Worm (Caenorhabditis elegans) whole organism, L2 larva: ENCODE results near the gene drl-1.

Source experiments
- F13H6.1 ChIP-seq: sonication (generic microtip); optimal IDR thresholded peaks from 2 replicates; lab custom pipeline; 2016; ENCODE audit warnings: missing genetic modification characterization, missing compliant biosample characterization
- Y55F3AM.14 ChIP-seq: fragments of 200-800 bp; sonication (Bioruptor generic); optimal IDR thresholded peaks from 2 replicates; lab custom pipeline; 2018; ENCODE audit warnings: mild to moderate bottlenecking, missing genetic modification characterization, missing compliant biosample characterization
- blmp-1 ChIP-seq: sonication (generic microtip); optimal IDR thresholded peaks from 2 replicates; lab custom pipeline; 2017; ENCODE audit warnings: missing genetic modification characterization, mild to moderate bottlenecking, missing compliant biosample characterization, antibody characterized with exemption, moderate library complexity; ENCODE audit not compliant: insufficient read depth
- egl-27 ChIP-seq: sonication (generic microtip); optimal IDR thresholded peaks from 3 replicates; lab custom pipeline; 2017; ENCODE audit warnings: missing biosample characterization, missing genetic modification reagents, missing genetic modification characterization
- elt-3 ChIP-seq: sonication (generic microtip); optimal IDR thresholded peaks from 2 replicates; lab custom pipeline; 2017; ENCODE audit warnings: missing biosample characterization, missing genetic modification characterization
- lin-11 ChIP-seq: fragments of 150-350 bp; sonication (generic microtip); optimal IDR thresholded peaks from 2 replicates; lab custom pipeline; 2014; ENCODE audit warnings: missing biosample characterization, missing genetic modification characterization, inconsistent platforms, mixed read lengths
- lin-39 ChIP-seq: fragments of 150-350 bp; optimal IDR thresholded peaks from 2 replicates; lab custom pipeline; 2014; ENCODE audit warnings: missing biosample characterization, missing genetic modification reagents, missing genetic modification characterization
- lsy-2 ChIP-seq, 2 experiments: fragments of 150-350 bp in 1 of 2; sonication (generic microtip) in 1 of 2; optimal IDR thresholded peaks; 2 replicates each; lab custom pipeline; 2014 to 2017; ENCODE audit warnings: missing biosample characterization in 2 of 2, missing genetic modification characterization in 2 of 2
- mab-5 ChIP-seq: fragments of 150-350 bp; optimal IDR thresholded peaks from 2 replicates; lab custom pipeline; 2014; ENCODE audit warnings: missing biosample characterization, missing genetic modification characterization
- mbf-1 ChIP-seq: sonication (generic microtip); optimal IDR thresholded peaks from 2 replicates; lab custom pipeline; 2017; ENCODE audit warnings: missing biosample characterization, missing genetic modification characterization
- nhr-129 ChIP-seq: fragments of 150-350 bp; optimal IDR thresholded peaks from 2 replicates; lab custom pipeline; 2014; ENCODE audit warnings: missing biosample characterization, missing genetic modification characterization
- nhr-237 ChIP-seq: fragments of 150-350 bp; optimal IDR thresholded peaks from 2 replicates; lab custom pipeline; 2014; ENCODE audit warnings: missing biosample characterization, missing genetic modification characterization
- nhr-25 ChIP-seq: fragments of 150-350 bp; sonication (generic microtip); optimal IDR thresholded peaks from 3 replicates; lab custom pipeline; 2014; ENCODE audit warnings: missing biosample characterization, missing genetic modification characterization
- peb-1 ChIP-seq: fragments of 150-350 bp; optimal IDR thresholded peaks from 2 replicates; lab custom pipeline; 2014; ENCODE audit warnings: missing biosample characterization, missing genetic modification characterization
- skn-1 ChIP-seq: sonication (generic microtip); optimal IDR thresholded peaks from 2 replicates; lab custom pipeline; 2017; ENCODE audit warnings: missing biosample characterization, missing genetic modification characterization
- sma-3 ChIP-seq: sonication (generic microtip); optimal IDR thresholded peaks from 2 replicates; lab custom pipeline; 2016; ENCODE audit warnings: missing genetic modification reagents, missing genetic modification characterization, missing compliant biosample characterization
- sma-9 ChIP-seq, 2 experiments: fragments of 150-350 bp in 1 of 2; sonication (generic microtip) in 1 of 2; optimal IDR thresholded peaks; 2 replicates each; lab custom pipeline; 2014 to 2016; ENCODE audit warnings: missing genetic modification characterization in 2 of 2, mild to moderate bottlenecking in 1 of 2, missing biosample characterization in 1 of 2, missing compliant biosample characterization in 1 of 2, missing genetic modification reagents in 1 of 2, moderate library complexity in 1 of 2
- snpc-4 ChIP-seq: fragments of 150-350 bp; optimal IDR thresholded peaks from 2 replicates; lab custom pipeline; 2014; ENCODE audit warnings: missing biosample characterization, missing genetic modification characterization
- ztf-4 ChIP-seq: fragments of 150-350 bp; optimal IDR thresholded peaks from 2 replicates; lab custom pipeline; 2014; ENCODE audit warnings: missing biosample characterization, missing genetic modification characterization

The drl-1 gene

ce11 chrIV:379605-380004 lies 54.7 kb downstream of the drl-1 start:
- TF ChIP-seq lsy-2 (tag; optimal IDR thresholded peaks at IDR 0.05; lab: Kevin White, UChicago): no peak
- no peak for TF ChIP-seq nhr-237 (tag; lab: Kevin White, UChicago)
- no peak for TF ChIP-seq sma-3 (GFP tag; lab: Kevin White, UChicago)
- TF ChIP-seq mbf-1: no peak
- TF ChIP-seq nhr-25 (tag; lab: Kevin White, UChicago): no peak
- no peak for TF ChIP-seq ztf-4 (tag; lab: Kevin White, UChicago)
- TF ChIP-seq peb-1 (tag; lab: Kevin White, UChicago): no peak
- TF ChIP-seq F13H6.1: no peak
- TF ChIP-seq skn-1 (tag; lab: Kevin White, UChicago): no peak
- TF ChIP-seq nhr-129 (tag; lab: Kevin White, UChicago): no peak
- TF ChIP-seq sma-9 (GFP tag; optimal IDR thresholded peaks at IDR 0.05; lab: Kevin White, UChicago): no peak
- no peak for TF ChIP-seq sma-9 (tag; optimal IDR thresholded peaks at IDR 0.05; lab: Kevin White, UChicago)
- TF ChIP-seq lin-11: no peak
- no peak for TF ChIP-seq egl-27
- TF ChIP-seq snpc-4 (tag; lab: Kevin White, UChicago): no peak
- TF ChIP-seq blmp-1 (tag; lab: Kevin White, UChicago): no peak
- no peak for TF ChIP-seq elt-3 (tag; lab: Kevin White, UChicago)
- TF ChIP-seq mab-5 (tag; lab: Kevin White, UChicago): no peak
- no peak for TF ChIP-seq Y55F3AM.14 (GFP tag; lab: Kevin White, UChicago)
- no peak for TF ChIP-seq lin-39 (tag; lab: Kevin White, UChicago)
